Fruit fly (Drosophila melanogaster) whole organism, embryonic: ENCODE data around the gene CG31922.

ENCODE experiments used
- Adf1 ChIP-seq: fragments of 200-800 bp; sonication (Bioruptor generic); IDR thresholded peaks from 2 replicates; pipeline ENCODE4 v1.3.6; 2022; ENCODE audit warnings: missing biosample characterization, missing genetic modification characterization
- Bgb ChIP-seq: fragments of 200-800 bp; sonication (Bioruptor generic); IDR thresholded peaks from 2 replicates; pipeline ENCODE4 v1.3.6; 2022; ENCODE audit warnings: missing biosample characterization, missing genetic modification characterization; ENCODE audit not compliant: partially characterized antibody
- CG10274 ChIP-seq: fragments of 200-800 bp; sonication (Bioruptor generic); optimal IDR thresholded peaks from 3 replicates; lab custom pipeline; 2017; ENCODE audit warnings: missing biosample characterization, mild to moderate bottlenecking, missing genetic modification characterization
- CG11093 ChIP-seq: fragments of 200-800 bp; sonication (Bioruptor generic); IDR thresholded peaks from 3 replicates; pipeline ENCODE4 v1.3.6; 2022; ENCODE audit warnings: missing biosample characterization, missing genetic modification characterization
- CG11247 ChIP-seq: fragments of 200-800 bp; sonication (Bioruptor generic); IDR thresholded peaks from 2 replicates; pipeline ENCODE4 v1.3.6; 2022; ENCODE audit warnings: missing biosample characterization, missing genetic modification characterization
- CG15479 ChIP-seq: fragments of 200-800 bp; sonication (Bioruptor generic); optimal IDR thresholded peaks from 3 replicates; lab custom pipeline; 2019; ENCODE audit warnings: missing biosample characterization, mild to moderate bottlenecking, missing genetic modification characterization, moderate library complexity
- CG15696 ChIP-seq: fragments of 200-800 bp; sonication (Bioruptor generic); optimal IDR thresholded peaks from 2 replicates; lab custom pipeline; 2019; ENCODE audit warnings: missing biosample characterization, mild to moderate bottlenecking, missing genetic modification characterization, moderate library complexity
- CG1602 ChIP-seq: fragments of 200-800 bp; sonication (Bioruptor generic); optimal IDR thresholded peaks from 3 replicates; lab custom pipeline; 2016; ENCODE audit warnings: missing biosample characterization, missing genetic modification characterization
- CG16779 ChIP-seq: fragments of 200-800 bp; sonication (Bioruptor generic); IDR thresholded peaks from 2 replicates; pipeline ENCODE4 v1.3.6; 2022; ENCODE audit warnings: missing biosample characterization, missing genetic modification characterization
- CG17361 ChIP-seq: fragments of 200-800 bp; sonication (Bioruptor generic); IDR thresholded peaks from 3 replicates; pipeline ENCODE4 v1.3.6; 2022; ENCODE audit warnings: missing biosample characterization, missing genetic modification characterization
- CG2202 ChIP-seq: fragments of 200-800 bp; sonication (Bioruptor generic); optimal IDR thresholded peaks from 2 replicates; lab custom pipeline; 2018; ENCODE audit warnings: missing biosample characterization, mild to moderate bottlenecking, missing genetic modification characterization
- CG3407 ChIP-seq: fragments of 200-800 bp; sonication (Bioruptor generic); optimal IDR thresholded peaks from 2 replicates; lab custom pipeline; 2018; ENCODE audit warnings: missing biosample characterization, mild to moderate bottlenecking, missing genetic modification characterization
- CG34422 ChIP-seq: fragments of 200-800 bp; sonication (Bioruptor generic); IDR thresholded peaks from 3 replicates; pipeline ENCODE4 v1.3.6; 2022; ENCODE audit warnings: missing biosample characterization, missing genetic modification characterization
- CG4424 ChIP-seq: fragments of 200-800 bp; sonication (Bioruptor generic); optimal IDR thresholded peaks from 3 replicates; lab custom pipeline; 2016; ENCODE audit warnings: missing biosample characterization, missing genetic modification characterization
- CG4854 ChIP-seq: fragments of 200-800 bp; sonication (Bioruptor generic); optimal IDR thresholded peaks from 2 replicates; lab custom pipeline; 2016; ENCODE audit warnings: missing biosample characterization, missing genetic modification characterization, inconsistent platforms
- CG5245 ChIP-seq: fragments of 200-800 bp; sonication (Bioruptor generic); optimal IDR thresholded peaks from 3 replicates; lab custom pipeline; 2016; ENCODE audit warnings: missing biosample characterization, missing genetic modification characterization
- CG6813 ChIP-seq: fragments of 200-800 bp; sonication (Bioruptor generic); optimal IDR thresholded peaks from 2 replicates; lab custom pipeline; 2017; ENCODE audit warnings: missing biosample characterization, missing genetic modification characterization, mild to moderate bottlenecking, moderate library complexity, missing genetic modification reagents
- CkIIα-i1 ChIP-seq: fragments of 200-800 bp; sonication (Bioruptor generic); IDR thresholded peaks from 2 replicates; pipeline ENCODE4 v1.3.6; 2022; ENCODE audit warnings: missing biosample characterization, missing genetic modification characterization
- Dek ChIP-seq: fragments of 200-800 bp; sonication (Bioruptor generic); optimal IDR thresholded peaks from 3 replicates; lab custom pipeline; 2019; ENCODE audit warnings: missing biosample characterization, mild to moderate bottlenecking, missing genetic modification characterization, moderate library complexity
- Doc3 ChIP-seq: fragments of 200-800 bp; sonication (Bioruptor generic); IDR thresholded peaks from 3 replicates; pipeline ENCODE4 v1.3.6; 2022; ENCODE audit warnings: missing biosample characterization, missing genetic modification characterization; ENCODE audit not compliant: partially characterized antibody
- Gug ChIP-seq: fragments of 200-800 bp; sonication (Bioruptor generic); IDR thresholded peaks from 4 replicates; pipeline ENCODE4 v1.3.6; 2022; ENCODE audit warnings: missing biosample characterization, missing genetic modification characterization
- HLHmδ ChIP-seq: fragments of 200-800 bp; sonication (Bioruptor generic); optimal IDR thresholded peaks from 2 replicates; lab custom pipeline; 2018; ENCODE audit warnings: missing biosample characterization, mild to moderate bottlenecking, missing genetic modification characterization, moderate library complexity
- Hr39 ChIP-seq: fragments of >200 bp; optimal IDR thresholded peaks from 2 replicates; lab custom pipeline; 2017
- Hr51 ChIP-seq, 2 experiments: fragments of 200-800 bp; sonication (Bioruptor generic); optimal IDR thresholded peaks; 2 replicates in 1 of 2; 3 replicates in 1 of 2; lab custom pipeline; 2016 to 2018; ENCODE audit warnings: missing biosample characterization in 2 of 2, missing genetic modification characterization in 2 of 2, mild to moderate bottlenecking in 1 of 2, moderate library complexity in 1 of 2
- MBD-R2 ChIP-seq: fragments of 200-800 bp; sonication (Bioruptor generic); IDR thresholded peaks from 2 replicates; pipeline ENCODE4 v1.3.6; 2022; ENCODE audit warnings: missing biosample characterization, missing genetic modification characterization
- Med ChIP-seq: fragments of 200-800 bp; sonication (Bioruptor generic); peaks from one replicate; lab custom pipeline; 2016; ENCODE audit warnings: missing biosample characterization, missing genetic modification characterization, mild to moderate bottlenecking, inconsistent platforms, moderate library complexity
- Sin3A ChIP-seq: fragments of >200 bp; optimal IDR thresholded peaks from 2 replicates; lab custom pipeline; 2018
- Trl ChIP-seq, 3 experiments: fragments of >200 bp in 2 of 3; fragments of 200-800 bp in 1 of 3; sonication (Bioruptor generic) in 1 of 3; optimal IDR thresholded peaks; 2 replicates in 1 of 3; 3 replicates in 2 of 3; lab custom pipeline; 2016 to 2017; ENCODE audit warnings: missing biosample characterization in 1 of 3, missing genetic modification characterization in 1 of 3
- Vsx1 ChIP-seq: fragments of 200-800 bp; sonication (Bioruptor generic); optimal IDR thresholded peaks from 2 replicates; lab custom pipeline; 2017; ENCODE audit warnings: missing biosample characterization, mild to moderate bottlenecking, missing genetic modification characterization, missing genetic modification reagents
- YL-1 ChIP-seq: fragments of 200-800 bp; sonication (Bioruptor generic); optimal IDR thresholded peaks from 3 replicates; lab custom pipeline; 2017; ENCODE audit warnings: missing biosample characterization, mild to moderate bottlenecking, missing genetic modification characterization
- al ChIP-seq: fragments of 200-800 bp; sonication (Bioruptor generic); IDR thresholded peaks from 2 replicates; pipeline ENCODE4 v1.3.6; 2022; ENCODE audit warnings: missing biosample characterization, missing genetic modification characterization
- ci ChIP-seq: fragments of 200-800 bp; sonication (Bioruptor generic); IDR thresholded peaks from 3 replicates; pipeline ENCODE4 v1.3.6; 2022; ENCODE audit warnings: missing biosample characterization, missing genetic modification characterization
- crol ChIP-seq: fragments of 200-800 bp; sonication (Bioruptor generic); IDR thresholded peaks from 2 replicates; pipeline ENCODE4 v1.3.6; 2022; ENCODE audit warnings: missing biosample characterization, missing genetic modification characterization
- crp ChIP-seq, 2 experiments: fragments of 200-800 bp; sonication (Bioruptor generic); optimal IDR thresholded peaks; 2 replicates in 1 of 2; 3 replicates in 1 of 2; lab custom pipeline; 2017; ENCODE audit warnings: missing biosample characterization in 2 of 2, missing genetic modification characterization in 2 of 2, mild to moderate bottlenecking in 1 of 2, moderate library complexity in 1 of 2
- danr ChIP-seq: fragments of 200-800 bp; sonication (Bioruptor generic); IDR thresholded peaks from 2 replicates; pipeline ENCODE4 v1.3.6; 2022; ENCODE audit warnings: missing biosample characterization, missing genetic modification characterization
- dysf ChIP-seq: fragments of 200-800 bp; sonication (Bioruptor generic); IDR thresholded peaks from 3 replicates; pipeline ENCODE4 v1.3.6; 2022; ENCODE audit warnings: missing biosample characterization, missing genetic modification characterization
- en ChIP-seq: fragments of 200-800 bp; sonication (Bioruptor generic); optimal IDR thresholded peaks from 2 replicates; lab custom pipeline; 2016; ENCODE audit warnings: missing biosample characterization, missing genetic modification characterization
- eyg ChIP-seq: fragments of 200-800 bp; sonication (Bioruptor generic); optimal IDR thresholded peaks from 3 replicates; lab custom pipeline; 2016; ENCODE audit warnings: missing biosample characterization, missing genetic modification characterization
- lab ChIP-seq: fragments of 200-800 bp; sonication (Bioruptor generic); optimal IDR thresholded peaks from 3 replicates; lab custom pipeline; 2017; ENCODE audit warnings: missing biosample characterization, missing genetic modification characterization, mild to moderate bottlenecking, moderate library complexity, missing genetic modification reagents
- lbe ChIP-seq: fragments of 200-800 bp; sonication (Bioruptor generic); optimal IDR thresholded peaks from 2 replicates; lab custom pipeline; 2016; ENCODE audit warnings: missing biosample characterization, mild to moderate bottlenecking, missing genetic modification characterization
- nau ChIP-seq: fragments of 200-800 bp; sonication (Bioruptor generic); optimal IDR thresholded peaks from 3 replicates; lab custom pipeline; 2017; ENCODE audit warnings: missing biosample characterization, mild to moderate bottlenecking, missing genetic modification characterization, missing genetic modification reagents
- nmo ChIP-seq: fragments of 200-800 bp; sonication (Bioruptor generic); optimal IDR thresholded peaks from 2 replicates; lab custom pipeline; 2018; ENCODE audit warnings: missing biosample characterization, mild to moderate bottlenecking, missing genetic modification characterization, moderate library complexity
- odd ChIP-seq: fragments of 200-800 bp; sonication (Bioruptor generic); optimal IDR thresholded peaks from 2 replicates; lab custom pipeline; 2017; ENCODE audit warnings: missing biosample characterization, mild to moderate bottlenecking, missing genetic modification characterization
- pb ChIP-seq: fragments of 200-800 bp; sonication (Bioruptor generic); optimal IDR thresholded peaks from 3 replicates; lab custom pipeline; 2016; ENCODE audit warnings: missing biosample characterization, missing genetic modification characterization
- seq ChIP-seq: fragments of 200-800 bp; sonication (Bioruptor generic); IDR thresholded peaks from 2 replicates; pipeline ENCODE4 v1.3.6; 2022; ENCODE audit warnings: missing biosample characterization, missing genetic modification characterization
- sima ChIP-seq: fragments of 200-800 bp; sonication (Bioruptor generic); optimal IDR thresholded peaks from 2 replicates; lab custom pipeline; 2016; ENCODE audit warnings: missing biosample characterization, missing genetic modification characterization
- sna ChIP-seq: fragments of 200-800 bp; sonication (Bioruptor generic); IDR thresholded peaks from 2 replicates; pipeline ENCODE4 v1.3.6; 2022; ENCODE audit warnings: missing biosample characterization, missing genetic modification characterization; ENCODE audit not compliant: partially characterized antibody
- tap ChIP-seq: fragments of 200-800 bp; optimal IDR thresholded peaks from 3 replicates; lab custom pipeline; 2019; ENCODE audit warnings: missing biosample characterization, mild to moderate bottlenecking, missing genetic modification characterization, moderate library complexity
- ttk ChIP-seq: fragments of 200-800 bp; sonication (Bioruptor generic); IDR thresholded peaks from 2 replicates; pipeline ENCODE4 v2.1.2; 2022; ENCODE audit warnings: missing biosample characterization, missing genetic modification characterization
- tx ChIP-seq: fragments of 200-800 bp; sonication (Bioruptor generic); optimal IDR thresholded peaks from 2 replicates; lab custom pipeline; 2016; ENCODE audit warnings: missing biosample characterization, missing genetic modification characterization
- wor ChIP-seq: fragments of 200-800 bp; sonication (Bioruptor generic); IDR thresholded peaks from 2 replicates; pipeline ENCODE4 v1.3.6; 2022; ENCODE audit warnings: missing biosample characterization, missing genetic modification characterization
- zfh2 ChIP-seq: fragments of 200-800 bp; sonication (Bioruptor generic); optimal IDR thresholded peaks from 2 replicates; lab custom pipeline; 2016; ENCODE audit warnings: missing biosample characterization, missing genetic modification characterization

The CG31922 gene

DNA sequence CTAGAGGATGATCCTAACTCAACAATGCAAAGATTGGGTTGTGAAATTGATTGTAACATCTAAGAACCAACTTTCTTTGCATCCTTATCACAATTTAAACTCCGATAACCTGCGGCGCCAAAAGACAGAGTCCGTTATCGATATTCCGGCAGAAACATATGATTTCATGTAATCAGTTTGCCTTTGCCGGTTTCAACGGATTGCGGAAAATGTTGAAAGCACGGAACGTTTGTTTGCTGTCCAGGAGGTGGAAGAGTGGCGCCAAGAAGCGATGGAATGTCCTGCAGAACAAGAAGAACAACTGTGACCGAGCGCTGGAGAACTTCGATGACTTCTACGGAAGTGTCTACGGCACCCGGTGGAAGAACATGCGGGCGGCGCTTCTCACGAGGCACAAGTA lies 22.3 kb upstream of the CG31922 start:
- TF ChIP-seq Hr51 (GFP tag; optimal IDR thresholded peaks at IDR 0.05; lab: Kevin White, UChicago): no peak
- TF ChIP-seq odd (GFP tag; lab: Kevin White, UChicago): no peak
- no peak for TF ChIP-seq CkIIα-i1 (GFP tag; lab: Robert Waterston, UW)
- TF ChIP-seq Doc3 (GFP tag; lab: Robert Waterston, UW): peak; percentile 44; the same call in 2 of the 3 replicates
- no peak for TF ChIP-seq al (GFP tag; lab: Robert Waterston, UW)
- TF ChIP-seq lab (GFP tag; lab: Kevin White, UChicago): no peak
- TF ChIP-seq CG1602 (GFP tag; lab: Kevin White, UChicago): no peak
- no peak for TF ChIP-seq CG3407 (GFP tag; lab: Kevin White, UChicago)
- TF ChIP-seq seq (GFP tag; lab: Robert Waterston, UW): no peak
- no peak for TF ChIP-seq ttk (GFP tag; lab: Robert Waterston, UW)
- TF ChIP-seq sna: peak; percentile 53
- TF ChIP-seq eyg (GFP tag; lab: Kevin White, UChicago): no peak
- TF ChIP-seq CG11247 (GFP tag; lab: Robert Waterston, UW): no peak
- TF ChIP-seq zfh2: no peak
- no peak for TF ChIP-seq nau
- peak; percentile 70 for TF ChIP-seq MBD-R2 (GFP tag; lab: Robert Waterston, UW)
- no peak for TF ChIP-seq Vsx1 (GFP tag; lab: Kevin White, UChicago)
- TF ChIP-seq CG2202 (tag; lab: Kevin White, UChicago): no peak
- no peak for TF ChIP-seq CG4854 (GFP tag; lab: Kevin White, UChicago)
- no peak for TF ChIP-seq CG11093 (GFP tag; lab: Robert Waterston, UW)
- TF ChIP-seq Trl (optimal IDR thresholded peaks at IDR 0.05; lab: Kevin White, UChicago): no peak
- no peak for TF ChIP-seq Trl (GFP tag; optimal IDR thresholded peaks at IDR 0.05; lab: Kevin White, UChicago)
- no peak for TF ChIP-seq crol
- no peak for TF ChIP-seq ci (GFP tag; lab: Robert Waterston, UW)
- no peak for TF ChIP-seq sima (GFP tag; lab: Kevin White, UChicago)
- TF ChIP-seq CG6813 (GFP tag; lab: Kevin White, UChicago): no peak
- TF ChIP-seq CG15696 (tag; lab: Kevin White, UChicago): no peak
- TF ChIP-seq CG16779 (GFP tag; lab: Robert Waterston, UW): no peak
- TF ChIP-seq Sin3A (lab: Kevin White, UChicago): peak; percentile 3
- no peak for TF ChIP-seq Med (GFP tag; lab: Kevin White, UChicago)
- TF ChIP-seq Gug (GFP tag; lab: Robert Waterston, UW): no peak
- no peak for TF ChIP-seq YL-1 (GFP tag; lab: Kevin White, UChicago)
- no peak for TF ChIP-seq en
- no peak for TF ChIP-seq nmo (GFP tag; lab: Kevin White, UChicago)
- TF ChIP-seq CG17361: no peak
- no peak for TF ChIP-seq danr
- TF ChIP-seq Dek (tag; lab: Kevin White, UChicago): no peak
- no peak for TF ChIP-seq CG4424 (GFP tag; lab: Kevin White, UChicago)
- no peak for TF ChIP-seq dysf (GFP tag; lab: Robert Waterston, UW)
- no peak for TF ChIP-seq HLHmδ (GFP tag; lab: Kevin White, UChicago)
- TF ChIP-seq Bgb (GFP tag; lab: Robert Waterston, UW): peak; percentile 43; the same call in 1 of the 2 replicates
- TF ChIP-seq tx (GFP tag; lab: Kevin White, UChicago): no peak
- TF ChIP-seq wor: no peak
- TF ChIP-seq pb: no peak
- no peak for TF ChIP-seq CG10274
- no peak for TF ChIP-seq lbe (GFP tag; lab: Kevin White, UChicago)
- no peak for TF ChIP-seq CG5245 (GFP tag; lab: Kevin White, UChicago)
- no peak for TF ChIP-seq Adf1
- no peak for TF ChIP-seq tap
- peak in 1 of 2 experiments; percentile 83 for TF ChIP-seq crp (GFP tag; optimal IDR thresholded peaks at IDR 0.05; lab: Kevin White, UChicago)
- no peak for TF ChIP-seq CG15479 (GFP tag; lab: Kevin White, UChicago)
- no peak; the same call in 2 of the 3 replicates for TF ChIP-seq CG34422 (GFP tag; lab: Robert Waterston, UW)
- TF ChIP-seq Hr39 (lab: Kevin White, UChicago): no peak
